Fruit fly (Drosophila melanogaster): Measurements from ENCODE around the gene verm.

The verm gene

dm6 chr3L:19683520-19683919 is 11.5 kb downstream of the verm start:
- TF ChIP-seq CG34406 (GFP tag; optimal IDR thresholded peaks at IDR 0.05) (no peak), esn (GFP tag; optimal IDR thresholded peaks at IDR 0.05) (no peak), CG6276 (GFP tag; optimal IDR thresholded peaks at IDR 0.05) (no peak)

DNA sequence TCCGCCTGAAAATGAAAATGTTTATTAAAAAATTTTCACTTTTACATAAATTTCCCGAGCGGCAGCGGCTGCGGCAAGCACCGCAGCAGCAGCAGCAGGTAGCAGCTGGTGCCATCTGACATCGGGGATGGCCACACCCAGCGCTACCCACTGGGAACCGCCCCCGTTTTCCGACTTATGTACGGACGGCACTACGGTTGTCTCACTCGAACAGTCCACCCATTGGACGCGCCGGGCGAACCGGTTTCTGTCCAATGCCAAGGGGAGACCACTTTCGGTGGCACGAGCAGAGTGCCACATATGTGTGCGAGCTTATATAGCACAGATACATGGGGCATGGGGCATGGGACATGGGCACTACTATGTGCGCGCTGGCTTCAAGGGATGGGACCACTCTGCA is 12.2 kb downstream of the verm start:
- TF ChIP-seq pdm3 (GFP tag; optimal IDR thresholded peaks at IDR 0.05) (no peak), vri (GFP tag; optimal IDR thresholded peaks at IDR 0.05) (no peak), Ets21C (GFP tag; optimal IDR thresholded peaks at IDR 0.05) (no peak), Lpt (GFP tag; optimal IDR thresholded peaks at IDR 0.05) (no peak), CG6276 (GFP tag; optimal IDR thresholded peaks at IDR 0.05) (no peak), Sox15 (GFP tag; optimal IDR thresholded peaks at IDR 0.05) (no peak), Sox102F (GFP tag; optimal IDR thresholded peaks at IDR 0.05) (no peak), CG8632 (GFP tag; optimal IDR thresholded peaks at IDR 0.05) (no peak), Sox14 (GFP tag; optimal IDR thresholded peaks at IDR 0.05) (no peak), CG3032 (tag; optimal IDR thresholded peaks at IDR 0.05) (no peak), CG31627 (GFP tag; optimal IDR thresholded peaks at IDR 0.05) (no peak), spab (GFP tag; optimal IDR thresholded peaks at IDR 0.05) (no peak), CG9139 (GFP tag; optimal IDR thresholded peaks at IDR 0.05) (no peak), ss (GFP tag; optimal IDR thresholded peaks at IDR 0.05) (no peak), CG32006 (GFP tag; optimal IDR thresholded peaks at IDR 0.05) (no peak)

- no peak for TF ChIP-seq salr (GFP tag; optimal IDR thresholded peaks at IDR 0.05)
- TF ChIP-seq pdm3 (GFP tag; optimal IDR thresholded peaks at IDR 0.05): peak; percentile 16
- peak; percentile 76 for TF ChIP-seq svp (GFP tag)
- TF ChIP-seq Hr38 (GFP tag; optimal IDR thresholded peaks at IDR 0.05): no peak
- peak; percentile 32 for TF ChIP-seq CG10669 (GFP tag; optimal IDR thresholded peaks at IDR 0.05)
- TF ChIP-seq CG34406 (GFP tag; optimal IDR thresholded peaks at IDR 0.05): peak; percentile 40
- TF ChIP-seq Sox14 (GFP tag; optimal IDR thresholded peaks at IDR 0.05): peak; percentile 21
- peak; percentile 1 for TF ChIP-seq CG6276 (GFP tag; optimal IDR thresholded peaks at IDR 0.05)
- peak; percentile 19 for TF ChIP-seq CG11762 (GFP tag; optimal IDR thresholded peaks at IDR 0.05; ENCODE audit: insufficient read depth)
- no peak for TF ChIP-seq Ets21C (GFP tag; optimal IDR thresholded peaks at IDR 0.05)
- TF ChIP-seq Hr4 (GFP tag; optimal IDR thresholded peaks at IDR 0.05): no peak
- TF ChIP-seq CG10631 (GFP tag; optimal IDR thresholded peaks at IDR 0.05): peak; percentile 39
- TF ChIP-seq vri (GFP tag; optimal IDR thresholded peaks at IDR 0.05): no peak
- peak; percentile 27 for TF ChIP-seq CG31627 (GFP tag; optimal IDR thresholded peaks at IDR 0.05)
- peak; percentile 82 for TF ChIP-seq Eip78C (GFP tag)
- no peak for TF ChIP-seq Lpt (GFP tag; optimal IDR thresholded peaks at IDR 0.05)
- no peak for TF ChIP-seq dsx (GFP tag; optimal IDR thresholded peaks at IDR 0.05; ENCODE audit: poor library complexity, severe bottlenecking)
- peak; percentile 42; the same call in 1 of the 2 replicates for TF ChIP-seq CG15336 (GFP tag; IDR thresholded peaks at IDR 0.05)
- TF ChIP-seq CG32006 (GFP tag; optimal IDR thresholded peaks at IDR 0.05): peak; percentile 56
- TF ChIP-seq CG16779 (tag; optimal IDR thresholded peaks at IDR 0.05): no peak
- TF ChIP-seq Blimp-1 (GFP tag; optimal IDR thresholded peaks at IDR 0.05): no peak
- peak; percentile 37 for TF ChIP-seq achi (GFP tag; optimal IDR thresholded peaks at IDR 0.05)
- TF ChIP-seq cyc (GFP tag; optimal IDR thresholded peaks at IDR 0.05): peak; percentile 42
- peak; percentile 15 for TF ChIP-seq Sox102F (GFP tag; optimal IDR thresholded peaks at IDR 0.05)
- peak; percentile 51 for TF ChIP-seq CG6792 (GFP tag; optimal IDR thresholded peaks at IDR 0.05)
- TF ChIP-seq fd85E (GFP tag; optimal IDR thresholded peaks at IDR 0.05): no peak
- TF ChIP-seq CG11294 (GFP tag; IDR thresholded peaks at IDR 0.05): no peak
- TF ChIP-seq CG6163 (GFP tag; IDR thresholded peaks at IDR 0.05): no peak
- peak; percentile 13 for TF ChIP-seq CG9139 (GFP tag; optimal IDR thresholded peaks at IDR 0.05)
- no peak for TF ChIP-seq Eip93F (GFP tag; optimal IDR thresholded peaks at IDR 0.05)
- TF ChIP-seq CG3032 (tag; optimal IDR thresholded peaks at IDR 0.05): peak; percentile 19
- TF ChIP-seq CG3919 (GFP tag; optimal IDR thresholded peaks at IDR 0.05): peak; percentile 38
- no peak for TF ChIP-seq Gug (GFP tag; IDR thresholded peaks at IDR 0.05)
- no peak for TF ChIP-seq CG7368 (GFP tag; optimal IDR thresholded peaks at IDR 0.05)
- TF ChIP-seq net (GFP tag; optimal IDR thresholded peaks at IDR 0.05): no peak
- TF ChIP-seq ss (GFP tag; optimal IDR thresholded peaks at IDR 0.05): peak in 1 of 2 experiments; percentile 38
- no peak for TF ChIP-seq CG8632 (GFP tag; optimal IDR thresholded peaks at IDR 0.05)
- TF ChIP-seq Smox (GFP tag; optimal IDR thresholded peaks at IDR 0.05): no peak
- TF ChIP-seq Eip75B (GFP tag; optimal IDR thresholded peaks at IDR 0.05): peak; percentile 55
- no peak for TF ChIP-seq CG6854 (GFP tag; optimal IDR thresholded peaks at IDR 0.05)
- no peak for TF ChIP-seq CG1621 (tag; optimal IDR thresholded peaks at IDR 0.05)
- TF ChIP-seq CG4318 (GFP tag; optimal IDR thresholded peaks at IDR 0.05): peak; percentile 5
- no peak for TF ChIP-seq Sox15 (GFP tag; optimal IDR thresholded peaks at IDR 0.05)
- no peak for TF ChIP-seq Ets96B (tag; optimal IDR thresholded peaks at IDR 0.05)
Observed at dm6 chr3L:19676050-19676449, 19.0 kb downstream of the verm start.
